Fruit fly (Drosophila melanogaster): Measurements from ENCODE around the gene CG34428.

CG34428 gene

DNA sequence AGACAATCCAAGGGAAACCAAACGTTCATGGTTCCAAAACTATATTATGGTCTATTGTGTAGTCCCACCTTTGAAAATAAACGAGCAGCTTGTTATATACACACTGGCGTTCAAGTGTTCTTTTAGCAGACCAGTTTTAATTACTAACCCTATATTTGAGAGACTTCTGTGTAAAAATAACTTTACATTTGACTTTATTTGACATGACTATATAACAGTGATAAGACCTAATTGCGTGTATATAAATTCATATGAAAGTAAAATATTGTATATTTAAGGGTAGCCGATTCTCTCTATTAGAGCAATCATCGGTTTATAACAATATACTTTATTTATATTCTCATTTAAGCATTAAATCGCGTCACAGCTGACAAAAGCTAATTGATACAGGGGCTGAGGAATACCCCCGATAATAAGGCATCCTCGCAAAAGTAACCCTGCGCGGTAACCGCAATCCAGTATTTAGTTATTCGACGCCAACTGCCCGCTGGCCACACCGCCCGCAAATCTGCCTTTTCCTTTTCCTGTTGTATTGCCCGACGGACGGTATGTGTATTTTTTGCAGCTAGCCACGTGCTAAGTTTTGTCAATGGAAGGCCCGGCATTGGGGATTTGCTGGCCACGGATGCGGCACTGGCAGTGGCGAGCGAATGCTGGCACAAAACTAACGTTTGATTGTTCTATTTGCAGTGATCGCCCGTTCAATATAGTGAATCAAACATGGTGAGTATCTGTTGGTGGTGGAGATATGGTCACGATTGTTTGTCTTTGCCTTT, 20.1 kb upstream of the CG34428 start, which contains the start of gene RpS4 (continued):
- TF ChIP-seq crc (GFP tag; optimal IDR thresholded peaks at IDR 0.05) (peak; percentile 72), pfk (GFP tag; optimal IDR thresholded peaks at IDR 0.05) (peak; percentile 85), CG10431 (GFP tag; optimal IDR thresholded peaks at IDR 0.05) (peak; percentile 98), CG4730 (GFP tag; IDR thresholded peaks at IDR 0.05) (peak; percentile 67), jumu (GFP tag; optimal IDR thresholded peaks at IDR 0.05) (peak; percentile 57), pita (GFP tag; optimal IDR thresholded peaks at IDR 0.05) (peak; percentile 21), Optix (GFP tag; IDR thresholded peaks at IDR 0.05) (peak; percentile 75), Myb (GFP tag; optimal IDR thresholded peaks at IDR 0.05) (peak; percentile 60), CG3995 (GFP tag; optimal IDR thresholded peaks at IDR 0.05) (peak; percentile 68), vvl (GFP tag; IDR thresholded peaks at IDR 0.05) (peak; percentile 91), CHES-1-like (GFP tag; optimal IDR thresholded peaks at IDR 0.05) (peak; percentile 86), CG18262 (tag; optimal IDR thresholded peaks at IDR 0.05) (peak; percentile 68), CG3838 (GFP tag; optimal IDR thresholded peaks at IDR 0.05) (peak; percentile 30), CG17328 (GFP tag; IDR thresholded peaks at IDR 0.05) (peak; percentile 95), Sin3A (optimal IDR thresholded peaks at IDR 0.05) (no peak), ci (GFP tag; IDR thresholded peaks at IDR 0.05) (peak; percentile 99), CG2712 (tag; optimal IDR thresholded peaks at IDR 0.05) (peak; percentile 78), Ssrp (tag; optimal IDR thresholded peaks at IDR 0.05) (peak; percentile 42), CG14860 (GFP tag; IDR thresholded peaks at IDR 0.05; ENCODE audit: partially characterized antibody) (no peak), crp (GFP tag; optimal IDR thresholded peaks at IDR 0.05) (peak in 1 of 2 experiments; percentile 62), bcd (GFP tag; optimal IDR thresholded peaks at IDR 0.05) (peak; percentile 95), her (GFP tag; optimal IDR thresholded peaks at IDR 0.05) (peak; percentile 93), bab2 (GFP tag; optimal IDR thresholded peaks at IDR 0.05) (peak; percentile 63), Ets97D (GFP tag; optimal IDR thresholded peaks at IDR 0.05) (peak; percentile 99), CG17568 (GFP tag; optimal IDR thresholded peaks at IDR 0.05) (peak; percentile 96), mirr (GFP tag; optimal IDR thresholded peaks at IDR 0.05) (peak; percentile 99), Hsf (GFP tag; optimal IDR thresholded peaks at IDR 0.05) (peak; percentile 86), mld (GFP tag; IDR thresholded peaks at IDR 0.05; ENCODE audit: partially characterized antibody) (no peak), CrebB (tag; optimal IDR thresholded peaks at IDR 0.05) (peak; percentile 97), gsb-n (tag; optimal IDR thresholded peaks at IDR 0.05) (peak; percentile 84), jing (GFP tag; optimal IDR thresholded peaks at IDR 0.05) (peak; percentile 46), luna (GFP tag; optimal IDR thresholded peaks at IDR 0.05) (peak; percentile 69), Ada2b (GFP tag; IDR thresholded peaks at IDR 0.05) (peak; percentile 53), CG14050 (GFP tag; IDR thresholded peaks at IDR 0.05) (peak; percentile 82), en (GFP tag; optimal IDR thresholded peaks at IDR 0.05) (peak; percentile 82), CG33213 (GFP tag; optimal IDR thresholded peaks at IDR 0.05) (peak; percentile 91), CG10267 (tag; optimal IDR thresholded peaks at IDR 0.05) (peak; percentile 80), nerfin-2 (GFP tag; IDR thresholded peaks at IDR 0.05; ENCODE audit: partially characterized antibody) (no peak), cato (GFP tag; optimal IDR thresholded peaks at IDR 0.05; ENCODE audit: borderline replicate concordance) (peak; percentile 53), CG7271 (tag; optimal IDR thresholded peaks at IDR 0.05) (peak; percentile 97), Med (GFP tag) (peak; percentile 99), CG13775 (GFP tag; optimal IDR thresholded peaks at IDR 0.05) (peak; percentile 91), CG13624 (GFP tag; optimal IDR thresholded peaks at IDR 0.05) (peak; percentile 84), CG11456 (GFP tag; IDR thresholded peaks at IDR 0.05) (peak; percentile 95), CG1024 (GFP tag; IDR thresholded peaks at IDR 0.05) (peak; percentile 82), cas (GFP tag; IDR thresholded peaks at IDR 0.05) (peak; percentile 26; the same call in 1 of the 2 replicates), dan (GFP tag; IDR thresholded peaks at IDR 0.05) (no peak), seq (GFP tag; IDR thresholded peaks at IDR 0.05) (peak; percentile 81), Xbp1 (GFP tag; optimal IDR thresholded peaks at IDR 0.05) (peak; percentile 82), CG4360 (GFP tag; IDR thresholded peaks at IDR 0.05) (peak; percentile 56)

All from whole organism, embryonic.